Fruit fly (Drosophila melanogaster): ENCODE results near the gene Lip1.

Gene Lip1

dm6 chr2L:10697992-10698391, 3.4 kb downstream of the Lip1 start, which contains the start of gene CG7300 (continued):
- TF ChIP-seq ems (GFP tag; optimal IDR thresholded peaks at IDR 0.05) (peak; percentile 29), Med (GFP tag) (peak; percentile 93), Bteb2 (GFP tag; optimal IDR thresholded peaks at IDR 0.05) (peak; percentile 68), vfl (GFP tag; optimal IDR thresholded peaks at IDR 0.05) (no peak), CG34376 (GFP tag; optimal IDR thresholded peaks at IDR 0.05) (no peak), jing (GFP tag; optimal IDR thresholded peaks at IDR 0.05) (peak; percentile 17), CG4282 (GFP tag; optimal IDR thresholded peaks at IDR 0.05) (no peak), Gsc (GFP tag; IDR thresholded peaks at IDR 0.05) (no peak), cad (GFP tag; optimal IDR thresholded peaks at IDR 0.05) (no peak), tap (tag; optimal IDR thresholded peaks at IDR 0.05) (peak; percentile 32), CG10431 (GFP tag; optimal IDR thresholded peaks at IDR 0.05) (no peak), repo (GFP tag; optimal IDR thresholded peaks at IDR 0.05) (no peak), CG8944 (GFP tag; optimal IDR thresholded peaks at IDR 0.05) (peak; percentile 23), CG10274 (GFP tag; optimal IDR thresholded peaks at IDR 0.05) (peak; percentile 9), prd (optimal IDR thresholded peaks at IDR 0.05) (no peak), prd (GFP tag; IDR thresholded peaks at IDR 0.05) (peak; percentile 66; the same call in 2 of the 3 replicates), Kr (GFP tag; optimal IDR thresholded peaks at IDR 0.05) (no peak), CG4328 (GFP tag; optimal IDR thresholded peaks at IDR 0.05) (no peak), CG3995 (GFP tag; optimal IDR thresholded peaks at IDR 0.05) (no peak), z (GFP tag; IDR thresholded peaks at IDR 0.05) (no peak), CG42726 (GFP tag; IDR thresholded peaks at IDR 0.05; ENCODE audit: partially characterized antibody) (no peak), CG6272 (GFP tag; IDR thresholded peaks at IDR 0.05) (peak; percentile 38; the same call in 1 of the 2 replicates), pita (GFP tag; optimal IDR thresholded peaks at IDR 0.05) (no peak), CG4707 (GFP tag; optimal IDR thresholded peaks at IDR 0.05) (no peak), nerfin-2 (GFP tag; IDR thresholded peaks at IDR 0.05; ENCODE audit: partially characterized antibody) (no peak), Optix (GFP tag; IDR thresholded peaks at IDR 0.05) (no peak), trh (GFP tag; optimal IDR thresholded peaks at IDR 0.05) (no peak), CG5953 (GFP tag; IDR thresholded peaks at IDR 0.05) (no peak), otp (GFP tag; IDR thresholded peaks at IDR 0.05) (peak; percentile 24; the same call in 1 of the 3 replicates), crc (GFP tag; optimal IDR thresholded peaks at IDR 0.05) (no peak), D19B (GFP tag; optimal IDR thresholded peaks at IDR 0.05) (peak; percentile 11), Fer1 (GFP tag; optimal IDR thresholded peaks at IDR 0.05) (no peak), Mrtf (GFP tag; IDR thresholded peaks at IDR 0.05) (no peak), CG7963 (GFP tag; IDR thresholded peaks at IDR 0.05; ENCODE audit: partially characterized antibody) (no peak), chif (GFP tag; optimal IDR thresholded peaks at IDR 0.05) (peak; percentile 26 to 40), CG8359 (GFP tag; optimal IDR thresholded peaks at IDR 0.05; ENCODE audit: borderline replicate concordance) (no peak), CG6791 (GFP tag; IDR thresholded peaks at IDR 0.05; ENCODE audit: partially characterized antibody) (no peak), CG7786 (GFP tag; optimal IDR thresholded peaks at IDR 0.05) (peak; percentile 24), stc (GFP tag; IDR thresholded peaks at IDR 0.05) (no peak; the same call in 1 of the 2 replicates), Poxn (GFP tag; IDR thresholded peaks at IDR 0.05) (no peak), CG32772 (GFP tag; IDR thresholded peaks at IDR 0.05) (peak; percentile 55), h (optimal IDR thresholded peaks at IDR 0.05) (no peak), CG16813 (GFP tag; IDR thresholded peaks at IDR 0.05; ENCODE audit: partially characterized antibody) (no peak), maf-S (GFP tag; optimal IDR thresholded peaks at IDR 0.05) (no peak), pum (GFP tag; optimal IDR thresholded peaks at IDR 0.05) (no peak), CG3847 (GFP tag; IDR thresholded peaks at IDR 0.05) (peak; percentile 63), CG15269 (tag; optimal IDR thresholded peaks at IDR 0.05) (peak; percentile 64), CG13424 (tag; optimal IDR thresholded peaks at IDR 0.05) (peak; percentile 40), CG8290 (GFP tag; optimal IDR thresholded peaks at IDR 0.05) (no peak), CG8290 (tag; optimal IDR thresholded peaks at IDR 0.05) (no peak), CG12071 (GFP tag; optimal IDR thresholded peaks at IDR 0.05) (peak; percentile 37), dm (GFP tag; optimal IDR thresholded peaks at IDR 0.05) (no peak), CG18599 (GFP tag; optimal IDR thresholded peaks at IDR 0.05) (peak; percentile 58)
